Worm (Caenorhabditis elegans): Measurements from ENCODE around the gene popl-1.

ce11 chrIII:6430834-6431233 lies at the start of gene popl-1:
- TF ChIP-seq nhr-6 (tag; optimal IDR thresholded peaks at IDR 0.05) (no peak), unc-62 (GFP tag; optimal IDR thresholded peaks at IDR 0.05 in 1 of 2) (no peak), unc-62 (tag; optimal IDR thresholded peaks at IDR 0.05) (no peak)

Measured in whole organism, L4 larva.